Worm (Caenorhabditis elegans) whole organism, L4 larva: ENCODE measurements around the gene K02C4.5.

ENCODE experiments used
- D1046.2 ChIP-seq: fragments of 200-800 bp; sonication (Bioruptor generic); IDR thresholded peaks from 2 replicates; pipeline ENCODE4 v1.3.6; 2022; ENCODE audit warnings: missing genetic modification characterization, missing compliant biosample characterization
- F37D6.2 ChIP-seq: sonication (generic microtip); optimal IDR thresholded peaks from 2 replicates; lab custom pipeline; 2016; ENCODE audit warnings: mild to moderate bottlenecking, missing genetic modification characterization, missing compliant biosample characterization
- aha-1 ChIP-seq: fragments of 150-350 bp; peaks from one replicate; lab custom pipeline; 2014; ENCODE audit warnings: missing biosample characterization, missing genetic modification characterization
- egl-27 ChIP-seq: sonication (generic microtip); optimal IDR thresholded peaks from 3 replicates; lab custom pipeline; 2017; ENCODE audit warnings: missing biosample characterization, missing genetic modification reagents, missing genetic modification characterization
- hlh-30 ChIP-seq: sonication (generic microtip); optimal IDR thresholded peaks from 2 replicates; lab custom pipeline; 2017; ENCODE audit warnings: antibody characterized with exemption, mild to moderate bottlenecking, missing genetic modification characterization, missing compliant biosample characterization; ENCODE audit not compliant: insufficient read depth
- lim-7 ChIP-seq: fragments of 200-800 bp; sonication (Bioruptor generic); IDR thresholded peaks from 2 replicates; pipeline ENCODE4 v1.3.6; 2022; ENCODE audit warnings: missing genetic modification characterization, missing compliant biosample characterization
- mdl-1 ChIP-seq, 2 experiments: fragments of 150-350 bp in 1 of 2; sonication (generic microtip) in 1 of 2; optimal IDR thresholded peaks; 2 replicates each; lab custom pipeline; 2014 to 2017; ENCODE audit warnings: missing biosample characterization in 2 of 2, missing genetic modification characterization in 2 of 2
- nhr-11 ChIP-seq: fragments of 150-350 bp; optimal IDR thresholded peaks from 2 replicates; lab custom pipeline; 2014; ENCODE audit warnings: missing biosample characterization, missing genetic modification characterization
- nhr-111 ChIP-seq: fragments of 200-800 bp; sonication (Bioruptor generic); optimal IDR thresholded peaks from 2 replicates; lab custom pipeline; 2018; ENCODE audit warnings: mild to moderate bottlenecking, missing genetic modification characterization, missing compliant biosample characterization
- nhr-25 ChIP-seq: sonication (generic microtip); optimal IDR thresholded peaks from 2 replicates; lab custom pipeline; 2017; ENCODE audit warnings: missing genetic modification characterization, mild to moderate bottlenecking, missing compliant biosample characterization, antibody characterized with exemption, moderate library complexity, borderline replicate concordance; ENCODE audit not compliant: insufficient read depth
- nhr-28 ChIP-seq: fragments of 150-350 bp; optimal IDR thresholded peaks from 2 replicates; lab custom pipeline; 2014; ENCODE audit warnings: missing biosample characterization, missing genetic modification characterization
- snpc-4 ChIP-seq: fragments of 150-350 bp; optimal IDR thresholded peaks from 2 replicates; lab custom pipeline; 2014; ENCODE audit warnings: missing biosample characterization, missing genetic modification characterization
- zfp-2 ChIP-seq: sonication (generic microtip); optimal IDR thresholded peaks from 2 replicates; lab custom pipeline; 2016; ENCODE audit warnings: mild to moderate bottlenecking, missing genetic modification characterization, missing compliant biosample characterization

ce11 chrII:8071012-8071625 lies 7.1 kb upstream of the K02C4.5 start:
- peak; percentile 7 for TF ChIP-seq hlh-30 (tag; lab: Kevin White, UChicago)
- peak; percentile 6 for TF ChIP-seq nhr-28
- no peak for TF ChIP-seq nhr-25
- no peak for TF ChIP-seq nhr-11 (tag; lab: Kevin White, UChicago)
- no peak for TF ChIP-seq snpc-4 (tag; lab: Kevin White, UChicago)
- no peak for TF ChIP-seq F37D6.2
- peak; percentile 46 for TF ChIP-seq aha-1 (tag; lab: Kevin White, UChicago)
- no peak for TF ChIP-seq lim-7 (GFP tag; lab: Robert Waterston, UW)
- TF ChIP-seq nhr-111 (GFP tag; lab: Kevin White, UChicago) = no peak
- no peak for TF ChIP-seq zfp-2 (tag; lab: Kevin White, UChicago)
- no peak for TF ChIP-seq egl-27 (tag; lab: Kevin White, UChicago)
- TF ChIP-seq mdl-1 (tag; optimal IDR thresholded peaks at IDR 0.05; lab: Kevin White, UChicago) = peak in 1 of 2 experiments; percentile 48
- TF ChIP-seq D1046.2 = no peak
